Worm (Caenorhabditis elegans): ENCODE measurements around the gene hgrs-1.

ce11 chrIV:8219987-8220386, 14.1 kb upstream of the hgrs-1 start, which contains the start of gene ocr-2:
- TF ChIP-seq W03F9.2 (tag; optimal IDR thresholded peaks at IDR 0.05), result no peak
- no peak for TF ChIP-seq dao-5 (tag; optimal IDR thresholded peaks at IDR 0.05)
